Worm (Caenorhabditis elegans) whole organism, young adult: ENCODE results near the gene col-17.

ENCODE experiments used
- C06A6.2 ChIP-seq: fragments of 200-800 bp; sonication (Bioruptor generic); conservative IDR thresholded peaks from 2 replicates; pipeline ENCODE4 v1.3.6; 2022; ENCODE audit warnings: missing genetic modification characterization, missing compliant biosample characterization
- akir-1 ChIP-seq: fragments of 200-800 bp; sonication (Bioruptor generic); optimal IDR thresholded peaks from 2 replicates; lab custom pipeline; 2018; ENCODE audit warnings: mild to moderate bottlenecking, missing genetic modification characterization, moderate library complexity, missing compliant biosample characterization
- ama-1 ChIP-seq, 3 experiments: fragments of 150-350 bp in 1 of 3; sonication (generic microtip) in 2 of 3; optimal IDR thresholded peaks; 2 replicates each; lab custom pipeline; 2014 to 2018; ENCODE audit warnings: missing biosample characterization in 2 of 3, missing genetic modification characterization in 2 of 3, missing genetic modification reagents in 2 of 3
- cebp-1 ChIP-seq, 2 experiments: fragments of 200-800 bp in 1 of 2; sonication (Bioruptor generic) in 1 of 2; sonication (generic microtip) in 1 of 2; IDR thresholded peaks in 1 of 2; optimal IDR thresholded peaks in 1 of 2; 2 replicates each; pipeline versions ENCODE4 v1.3.6 to Lab custom; 2017 to 2022; ENCODE audit warnings: missing compliant biosample characterization in 2 of 2, missing genetic modification characterization in 2 of 2, mild to moderate bottlenecking in 1 of 2, missing genetic modification reagents in 1 of 2, moderate library complexity in 1 of 2
- chd-7 ChIP-seq: sonication (generic microtip); optimal IDR thresholded peaks from 2 replicates; lab custom pipeline; 2016; ENCODE audit warnings: mild to moderate bottlenecking, missing genetic modification characterization, moderate library complexity, missing compliant biosample characterization
- dpl-1 ChIP-seq: fragments of 150-350 bp; optimal IDR thresholded peaks from 2 replicates; lab custom pipeline; 2014; ENCODE audit warnings: missing biosample characterization, missing genetic modification reagents, missing genetic modification characterization
- madf-3 ChIP-seq: fragments of 200-800 bp; sonication (Bioruptor generic); IDR thresholded peaks from 2 replicates; pipeline ENCODE4 v1.3.6; 2022; ENCODE audit warnings: missing genetic modification reagents, missing genetic modification characterization, missing compliant biosample characterization
- snpc-1.1 ChIP-seq: sonication (generic microtip); optimal IDR thresholded peaks from 2 replicates; lab custom pipeline; 2017; ENCODE audit warnings: missing genetic modification characterization, mild to moderate bottlenecking, missing compliant biosample characterization, antibody characterized with exemption, moderate library complexity, missing genotype, missing genetic modification reagents; ENCODE audit not compliant: insufficient read depth
- sptf-2 ChIP-seq: fragments of 200-800 bp; sonication (Bioruptor generic); optimal IDR thresholded peaks from 2 replicates; lab custom pipeline; 2018; ENCODE audit warnings: mild to moderate bottlenecking, missing genetic modification characterization, missing compliant biosample characterization
- unc-130 ChIP-seq: sonication (generic microtip); optimal IDR thresholded peaks from 2 replicates; lab custom pipeline; 2016; ENCODE audit warnings: missing genetic modification reagents, missing genetic modification characterization, missing compliant biosample characterization
- unc-62 ChIP-seq: fragments of 150-350 bp; optimal IDR thresholded peaks from 2 replicates; lab custom pipeline; 2014; ENCODE audit warnings: missing biosample characterization, missing genetic modification reagents, missing genetic modification characterization
- ztf-18 ChIP-seq: sonication (generic microtip); optimal IDR thresholded peaks from 2 replicates; lab custom pipeline; 2016; ENCODE audit warnings: missing genotype, mild to moderate bottlenecking, missing genetic modification characterization, missing compliant biosample characterization
- ztf-6 ChIP-seq: fragments of 200-800 bp; sonication (Bioruptor generic); IDR thresholded peaks from 2 replicates; pipeline ENCODE4 v1.3.6; 2022; ENCODE audit warnings: missing genetic modification reagents, missing genetic modification characterization, missing compliant biosample characterization

DNA sequence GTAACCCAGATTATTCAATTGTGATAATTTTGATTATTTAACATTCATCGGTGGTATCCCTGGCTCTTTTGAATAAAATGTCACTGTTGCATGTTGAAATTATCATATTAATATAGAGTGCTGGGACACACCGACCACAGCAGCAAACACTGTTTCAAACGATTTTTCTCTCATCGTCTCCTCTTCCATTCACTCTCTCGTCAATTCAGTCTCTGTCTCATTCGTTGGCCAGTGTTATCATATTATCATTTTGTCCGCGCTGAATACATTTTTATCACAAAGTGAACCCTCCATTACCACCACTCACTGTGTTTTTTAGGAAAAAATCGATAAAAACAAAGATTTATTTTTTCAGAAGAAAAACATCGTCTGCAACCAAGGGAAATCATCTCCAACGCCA, 10.3 kb downstream of the col-17 start:
- no peak for TF ChIP-seq ama-1 (optimal IDR thresholded peaks at IDR 0.05; lab: Kevin White, UChicago)
- no peak for TF ChIP-seq ama-1 (GFP tag; optimal IDR thresholded peaks at IDR 0.05; lab: Kevin White, UChicago)
- TF ChIP-seq chd-7 (tag; lab: Kevin White, UChicago) = no peak
- no peak for TF ChIP-seq unc-130 (GFP tag; lab: Kevin White, UChicago)
- no peak for TF ChIP-seq dpl-1
- no peak for TF ChIP-seq akir-1 (GFP tag; lab: Kevin White, UChicago)
- TF ChIP-seq madf-3 (GFP tag; lab: Robert Waterston, UW) = no peak
- no peak for TF ChIP-seq ztf-6
- TF ChIP-seq snpc-1.1 (tag; lab: Kevin White, UChicago) = no peak
- no peak for TF ChIP-seq unc-62
- TF ChIP-seq C06A6.2 (GFP tag; lab: Robert Waterston, UW) = no peak
- peak; percentile 15 for TF ChIP-seq ztf-18 (tag; lab: Kevin White, UChicago)
- no peak for TF ChIP-seq cebp-1 (GFP tag; IDR thresholded peaks at IDR 0.05; lab: Robert Waterston, UW)
- TF ChIP-seq cebp-1 (tag; optimal IDR thresholded peaks at IDR 0.05; lab: Kevin White, UChicago) = peak; percentile 14
- TF ChIP-seq sptf-2 (GFP tag; lab: Kevin White, UChicago) = no peak
